Worm (Caenorhabditis elegans) whole organism, L1 larva: ENCODE data around the gene Y53C12A.10.

Experiments
- C04F5.9 ChIP-seq: sonication (generic microtip); optimal IDR thresholded peaks from 2 replicates; lab custom pipeline; 2016; ENCODE audit warnings: missing genetic modification characterization, missing compliant biosample characterization
- C16A3.4 ChIP-seq: fragments of 150-350 bp; optimal IDR thresholded peaks from 2 replicates; lab custom pipeline; 2014; ENCODE audit warnings: missing biosample characterization, missing genetic modification characterization
- blmp-1 ChIP-seq: fragments of 150-350 bp; optimal IDR thresholded peaks from 2 replicates; lab custom pipeline; 2014; ENCODE audit warnings: missing biosample characterization, missing genetic modification characterization
- ceh-82 ChIP-seq, 3 experiments: fragments of 150-350 bp in 1 of 3; sonication (generic microtip) in 2 of 3; optimal IDR thresholded peaks; 2 replicates each; lab custom pipeline; 2014 to 2017; ENCODE audit warnings: missing biosample characterization in 3 of 3, missing genetic modification characterization in 3 of 3
- ceh-90 ChIP-seq: sonication (generic microtip); optimal IDR thresholded peaks from 2 replicates; lab custom pipeline; 2016; ENCODE audit warnings: missing genetic modification characterization, missing compliant biosample characterization
- egl-13 ChIP-seq: sonication (generic microtip); optimal IDR thresholded peaks from 2 replicates; lab custom pipeline; 2016; ENCODE audit warnings: missing genotype, missing genetic modification reagents, missing genetic modification characterization, missing compliant biosample characterization
- egl-27 ChIP-seq, 2 experiments: fragments of 150-350 bp in 1 of 2; sonication (generic microtip); optimal IDR thresholded peaks; 3 replicates each; lab custom pipeline; 2017 to 2018; ENCODE audit warnings: missing biosample characterization in 2 of 2, missing genetic modification characterization in 2 of 2, missing genetic modification reagents in 2 of 2
- elt-2 ChIP-seq: sonication (generic microtip); optimal IDR thresholded peaks from 2 replicates; lab custom pipeline; 2016; ENCODE audit warnings: missing genetic modification characterization, mild to moderate bottlenecking, inconsistent platforms, missing compliant biosample characterization, missing genetic modification reagents
- elt-3 ChIP-seq, 6 experiments: fragments of 150-350 bp in 1 of 6; sonication (generic microtip); optimal IDR thresholded peaks; 2 replicates each; lab custom pipeline; 2017 to 2018; ENCODE audit warnings: missing biosample characterization in 6 of 6, missing genetic modification characterization in 6 of 6, inconsistent platforms in 1 of 6
- ets-5 ChIP-seq: fragments of 200-800 bp; sonication (Bioruptor generic); IDR thresholded peaks from 2 replicates; pipeline ENCODE4 v1.3.6; 2022; ENCODE audit warnings: missing genetic modification characterization, missing compliant biosample characterization
- fkh-10 ChIP-seq: sonication (generic microtip); optimal IDR thresholded peaks from 2 replicates; lab custom pipeline; 2017; ENCODE audit warnings: missing biosample characterization, missing genetic modification reagents, missing genetic modification characterization
- fkh-4 ChIP-seq: sonication (generic microtip); optimal IDR thresholded peaks from 2 replicates; lab custom pipeline; 2016; ENCODE audit warnings: missing compliant biosample characterization, missing genetic modification characterization, borderline replicate concordance
- fkh-8 ChIP-seq: sonication (generic microtip); optimal IDR thresholded peaks from 2 replicates; lab custom pipeline; 2016; ENCODE audit warnings: mild to moderate bottlenecking, missing genetic modification characterization, missing compliant biosample characterization
- lin-14 ChIP-seq: fragments of 200-800 bp; sonication (Bioruptor generic); optimal IDR thresholded peaks from 2 replicates; lab custom pipeline; 2018; ENCODE audit warnings: mild to moderate bottlenecking, missing genetic modification characterization, moderate library complexity, missing compliant biosample characterization
- lin-15B ChIP-seq: fragments of 150-350 bp; sonication (generic microtip); optimal IDR thresholded peaks from 3 replicates; lab custom pipeline; 2014; ENCODE audit warnings: missing biosample characterization, missing genetic modification characterization
- lin-35 ChIP-seq, 2 experiments: fragments of 150-350 bp; optimal IDR thresholded peaks; 2 replicates each; lab custom pipeline; 2014; ENCODE audit warnings: missing biosample characterization in 2 of 2, missing genetic modification characterization in 2 of 2, missing genetic modification reagents in 2 of 2
- mab-9 ChIP-seq: fragments of 200-800 bp; sonication (Bioruptor generic); IDR thresholded peaks from 2 replicates; pipeline ENCODE4 v1.3.6; 2022; ENCODE audit warnings: missing genetic modification reagents, missing genetic modification characterization, missing compliant biosample characterization
- mef-2 ChIP-seq: fragments of 150-350 bp; optimal IDR thresholded peaks from 2 replicates; lab custom pipeline; 2014; ENCODE audit warnings: missing biosample characterization, missing genetic modification characterization
- nhr-12 ChIP-seq: sonication (generic microtip); optimal IDR thresholded peaks from 2 replicates; lab custom pipeline; 2017; ENCODE audit warnings: missing biosample characterization, missing genetic modification characterization
- nhr-19 ChIP-seq: fragments of 200-800 bp; sonication (Bioruptor generic); conservative IDR thresholded peaks from 2 replicates; pipeline ENCODE4 v1.3.6; 2022; ENCODE audit warnings: missing genetic modification characterization, missing compliant biosample characterization
- nhr-20 ChIP-seq: sonication (generic microtip); optimal IDR thresholded peaks from 2 replicates; lab custom pipeline; 2016; ENCODE audit warnings: mild to moderate bottlenecking, missing genetic modification characterization, missing compliant biosample characterization
- nhr-28 ChIP-seq: fragments of 150-350 bp; optimal IDR thresholded peaks from 2 replicates; lab custom pipeline; 2014; ENCODE audit warnings: missing biosample characterization, missing genetic modification characterization
- nhr-47 ChIP-seq: sonication (generic microtip); optimal IDR thresholded peaks from 2 replicates; lab custom pipeline; 2016; ENCODE audit warnings: mild to moderate bottlenecking, missing genetic modification characterization, moderate library complexity, missing compliant biosample characterization
- nhr-71 ChIP-seq: sonication (generic microtip); optimal IDR thresholded peaks from 2 replicates; lab custom pipeline; 2016; ENCODE audit warnings: mild to moderate bottlenecking, missing genetic modification characterization, moderate library complexity, missing compliant biosample characterization
- nhr-76 ChIP-seq: sonication (generic microtip); optimal IDR thresholded peaks from 2 replicates; lab custom pipeline; 2017; ENCODE audit warnings: missing biosample characterization, missing genetic modification characterization
- nhr-85 ChIP-seq: sonication (generic microtip); peaks from one replicate; lab custom pipeline; 2016; ENCODE audit warnings: missing genetic modification characterization, inconsistent platforms, missing compliant biosample characterization
- rnt-1 ChIP-seq: sonication (generic microtip); optimal IDR thresholded peaks from 2 replicates; lab custom pipeline; 2016; ENCODE audit warnings: mild to moderate bottlenecking, missing genetic modification characterization, moderate library complexity, missing compliant biosample characterization
- skn-1 ChIP-seq: fragments of 150-350 bp; optimal IDR thresholded peaks from 2 replicates; lab custom pipeline; 2014; ENCODE audit warnings: missing biosample characterization, missing genetic modification characterization
- snpc-4 ChIP-seq: fragments of 150-350 bp; optimal IDR thresholded peaks from 2 replicates; lab custom pipeline; 2014; ENCODE audit warnings: missing biosample characterization, missing genetic modification characterization
- sptf-1 ChIP-seq: fragments of 150-350 bp; optimal IDR thresholded peaks from 2 replicates; lab custom pipeline; 2014; ENCODE audit warnings: missing biosample characterization, missing genetic modification characterization
- unc-86 ChIP-seq: sonication (generic microtip); optimal IDR thresholded peaks from 2 replicates; lab custom pipeline; 2016; ENCODE audit warnings: missing genetic modification characterization, missing compliant biosample characterization
- xbp-1 ChIP-seq: sonication (generic microtip); optimal IDR thresholded peaks from 2 replicates; lab custom pipeline; 2016; ENCODE audit warnings: missing genetic modification characterization, missing compliant biosample characterization
- zip-4 ChIP-seq: fragments of 200-800 bp; sonication (Bioruptor generic); optimal IDR thresholded peaks from 2 replicates; lab custom pipeline; 2018; ENCODE audit warnings: mild to moderate bottlenecking, missing genetic modification characterization, moderate library complexity, missing compliant biosample characterization

Gene Y53C12A.10

ce11 chrII:9667382-9667781, 37.3 kb downstream of the Y53C12A.10 start, which contains the start of gene ZK1320.11 (continued):
- TF ChIP-seq nhr-20 (tag; lab: Kevin White, UChicago) (no peak), lin-35 (GFP tag; optimal IDR thresholded peaks at IDR 0.05; lab: Kevin White, UChicago) (no peak), nhr-71 (tag; lab: Kevin White, UChicago) (peak; percentile 25), nhr-76 (tag; lab: Kevin White, UChicago) (no peak)

DNA sequence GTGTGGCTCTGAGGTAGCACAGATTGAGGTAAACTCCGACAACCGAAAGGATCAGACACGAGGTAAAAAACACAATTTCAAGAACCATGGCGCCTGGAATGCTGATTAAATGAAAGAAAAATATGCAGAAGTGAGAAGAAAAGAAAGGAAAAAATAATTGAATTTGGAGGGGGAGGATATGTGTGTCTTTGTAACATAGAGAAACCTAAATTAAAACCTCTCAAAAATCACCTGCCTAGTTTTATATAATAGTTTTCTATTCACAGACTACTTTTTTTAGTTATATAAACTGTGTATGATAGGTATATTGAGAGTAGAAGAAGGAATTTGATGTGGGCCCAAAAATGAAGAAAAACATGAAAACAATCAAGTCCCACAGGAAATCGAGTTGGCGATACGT, 39.1 kb downstream of the Y53C12A.10 start, which contains the start of gene ZK1320.5:
Gene ZK1320.5, minus strand, starts transcription at position 101 of the 400 bp plus-strand sequence.
- peak; percentile 38 for TF ChIP-seq fkh-8 (tag; lab: Kevin White, UChicago)
- TF ChIP-seq lin-14, result peak; percentile 15
- no peak for TF ChIP-seq nhr-47 (tag; lab: Kevin White, UChicago)
- TF ChIP-seq nhr-71 (tag; lab: Kevin White, UChicago), result peak; percentile 22

ce11 chrII:9662797-9663196, 41.8 kb downstream of the Y53C12A.10 start, which contains the start of gene cyp-13A10:
cyp-13A10 (minus strand) TSS chrII:9662884.
- TF ChIP-seq ets-5 (no peak), blmp-1 (tag; lab: Kevin White, UChicago) (peak; percentile 26), elt-3 (tag; optimal IDR thresholded peaks at IDR 0.05; lab: Kevin White, UChicago) (peak in 1 of 6 experiments; percentile 38), nhr-71 (tag; lab: Kevin White, UChicago) (peak; percentile 18), nhr-85 (tag; lab: Kevin White, UChicago) (peak; percentile 66), egl-27 (tag; optimal IDR thresholded peaks at IDR 0.05; lab: Kevin White, UChicago) (no peak), lin-14 (peak; percentile 10), nhr-20 (tag; lab: Kevin White, UChicago) (peak; percentile 47)

DNA sequence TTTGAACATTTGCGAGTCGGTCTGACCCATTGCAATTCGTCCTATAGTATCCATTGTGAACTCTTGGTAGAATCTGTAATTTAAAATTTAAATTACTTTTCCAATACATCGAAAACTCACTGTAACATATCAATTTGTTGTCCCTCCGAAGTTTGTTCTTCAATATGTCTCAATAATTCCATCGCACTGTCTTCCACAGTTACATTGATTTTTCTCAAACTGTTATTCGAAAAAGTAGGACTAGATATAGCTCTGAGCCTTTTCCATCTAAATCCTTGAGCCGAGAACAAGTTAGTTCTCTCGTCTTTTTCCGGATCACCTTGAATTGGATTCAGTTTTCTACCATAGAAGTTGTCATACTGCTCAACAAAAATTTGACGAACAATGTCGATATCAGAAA, 42.5 kb downstream of the Y53C12A.10 start:
- no peak for TF ChIP-seq unc-86 (tag; lab: Kevin White, UChicago)
- no peak for TF ChIP-seq rnt-1 (tag; lab: Kevin White, UChicago)
- no peak for TF ChIP-seq ceh-82 (tag; optimal IDR thresholded peaks at IDR 0.05; lab: Kevin White, UChicago)
- TF ChIP-seq egl-13 (tag; lab: Kevin White, UChicago), result no peak
- no peak for TF ChIP-seq mef-2 (tag; lab: Kevin White, UChicago)
- no peak for TF ChIP-seq fkh-10 (GFP tag; lab: Kevin White, UChicago)
- TF ChIP-seq nhr-28 (tag; lab: Kevin White, UChicago), result no peak
- TF ChIP-seq fkh-4 (tag; lab: Kevin White, UChicago), result no peak
- no peak for TF ChIP-seq snpc-4
- no peak for TF ChIP-seq lin-15B
- no peak for TF ChIP-seq nhr-12 (tag; lab: Kevin White, UChicago)
- TF ChIP-seq mab-9 (GFP tag; lab: Robert Waterston, UW), result no peak
- no peak for TF ChIP-seq skn-1
- no peak for TF ChIP-seq zip-4

DNA sequence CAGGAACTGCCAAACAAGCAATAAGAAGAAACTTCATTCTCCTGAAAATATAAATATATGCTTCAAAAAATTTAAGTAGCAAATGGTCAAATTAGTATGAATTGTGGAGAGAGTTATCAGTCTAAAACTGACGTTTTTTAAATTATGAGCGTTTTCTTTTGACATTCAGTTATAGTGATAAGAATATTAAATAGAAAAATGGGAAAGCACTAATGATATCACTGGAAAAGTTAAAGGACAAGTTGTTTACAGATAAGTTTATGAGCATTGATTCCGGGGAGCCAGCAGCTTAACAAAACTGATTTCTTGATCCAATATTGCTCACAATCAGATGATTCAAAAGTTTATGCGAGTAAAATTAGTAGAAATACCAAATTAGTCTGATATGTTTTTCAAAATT, 44.3 kb downstream of the Y53C12A.10 start, which contains the start of gene ZK1320.3:
Gene ZK1320.3, minus strand, starts transcription at position 41 of the 400 bp plus-strand sequence.
- TF ChIP-seq sptf-1 (tag; lab: Kevin White, UChicago), result no peak
- no peak for TF ChIP-seq elt-2 (tag; lab: Kevin White, UChicago)
- no peak for TF ChIP-seq C04F5.9 (tag; lab: Kevin White, UChicago)
- TF ChIP-seq ceh-90 (tag; lab: Kevin White, UChicago), result no peak

DNA sequence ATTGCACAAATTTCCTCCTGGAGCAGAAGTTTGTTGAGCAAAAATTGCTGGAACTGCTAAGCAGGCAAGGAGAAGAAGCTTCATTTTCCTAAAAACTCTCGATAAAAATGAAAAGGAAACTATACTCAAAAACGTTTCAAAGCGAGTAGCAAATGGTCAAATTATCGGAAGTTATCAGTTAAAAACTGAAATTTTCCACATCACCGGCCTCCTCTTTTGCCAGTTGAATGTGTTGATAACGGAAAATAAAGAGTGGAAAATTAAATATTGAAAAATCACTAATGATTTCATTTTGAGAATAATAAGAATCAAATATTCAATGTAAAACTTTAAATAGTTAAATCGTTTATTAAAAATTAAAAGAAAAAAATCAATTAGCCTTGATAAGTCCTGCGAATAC, 45.7 kb downstream of the Y53C12A.10 start, which contains the start of gene ZK1320.2:
Gene ZK1320.2, minus strand, starts transcription at position 88 of the 400 bp plus-strand sequence.
- TF ChIP-seq elt-2 (tag; lab: Kevin White, UChicago) (peak; percentile 26), C16A3.4 (tag; lab: Kevin White, UChicago) (no peak), nhr-19 (no peak), xbp-1 (tag; lab: Kevin White, UChicago) (no peak)
